Worm (Caenorhabditis elegans): Measurements from ENCODE around the gene T26H5.4.

The T26H5.4 gene

DNA sequence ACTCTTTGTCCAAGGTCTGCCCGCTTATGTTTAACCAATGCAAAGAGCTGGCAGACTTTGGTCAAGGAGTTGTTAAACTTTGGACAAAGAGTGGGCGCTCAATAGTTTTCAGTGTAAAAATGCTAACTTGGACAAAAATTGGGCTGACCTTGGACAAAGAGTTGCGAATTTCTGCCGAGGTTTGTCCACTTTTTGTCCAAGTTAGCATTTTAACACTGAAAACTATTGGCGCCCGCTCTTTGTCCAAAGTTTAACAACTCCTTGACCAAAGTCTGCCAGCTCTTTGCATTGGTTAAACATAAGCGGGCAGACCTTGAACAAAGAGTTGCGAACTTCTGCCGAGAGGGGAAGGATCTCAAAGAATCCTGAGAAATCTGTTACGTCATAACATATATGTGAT, 14.8 kb downstream of the T26H5.4 start:
- TF ChIP-seq madf-8 (GFP tag; conservative IDR thresholded peaks at IDR 0.05) = peak; percentile 38; the same call in 1 of the 2 replicates
- TF ChIP-seq hsf-1 (GFP tag; IDR thresholded peaks at IDR 0.05) = peak; percentile 35; the same call in 1 of the 2 replicates
- peak; percentile 72; the same call in 1 of the 2 replicates for TF ChIP-seq egl-18 (GFP tag; IDR thresholded peaks at IDR 0.05)
- peak; percentile 18; the same call in 1 of the 2 replicates for TF ChIP-seq aptf-2 (GFP tag; conservative IDR thresholded peaks at IDR 0.05)
- TF ChIP-seq cebp-2 (GFP tag; IDR thresholded peaks at IDR 0.05) = 0 out of 2 replicates have a peak, but pooled peaks have one; percentile 57
- peak; percentile 88; the same call in 1 of the 2 replicates for TF ChIP-seq nhr-120 (GFP tag; IDR thresholded peaks at IDR 0.05)

ce11 chrV:15432457-15432856, 16.0 kb downstream of the T26H5.4 start, which contains the start of gene T26H5.8:
T26H5.8 (minus strand) TSS chrV:15432726.
- TF ChIP-seq aptf-2 (GFP tag; conservative IDR thresholded peaks at IDR 0.05) (no peak), F10E7.11 (tag; optimal IDR thresholded peaks at IDR 0.05) (no peak), egl-18 (GFP tag; IDR thresholded peaks at IDR 0.05) (no peak), ccch-3 (GFP tag; optimal IDR thresholded peaks at IDR 0.05) (no peak), bed-2 (GFP tag; IDR thresholded peaks at IDR 0.05) (no peak), mes-4 (tag; optimal IDR thresholded peaks at IDR 0.05) (no peak), cebp-2 (GFP tag; IDR thresholded peaks at IDR 0.05) (no peak), D2030.7 (GFP tag; IDR thresholded peaks at IDR 0.05) (no peak), F23B12.7 (tag; optimal IDR thresholded peaks at IDR 0.05; ENCODE audit: insufficient read depth) (no peak), ztf-26 (tag; optimal IDR thresholded peaks at IDR 0.05) (no peak), tlf-1 (GFP tag; optimal IDR thresholded peaks at IDR 0.05) (no peak), gei-17 (GFP tag; optimal IDR thresholded peaks at IDR 0.05) (no peak), sea-2 (GFP tag; IDR thresholded peaks at IDR 0.05) (no peak), attf-5 (GFP tag; optimal IDR thresholded peaks at IDR 0.05) (no peak), F39B2.1 (GFP tag; IDR thresholded peaks at IDR 0.05) (no peak)

DNA sequence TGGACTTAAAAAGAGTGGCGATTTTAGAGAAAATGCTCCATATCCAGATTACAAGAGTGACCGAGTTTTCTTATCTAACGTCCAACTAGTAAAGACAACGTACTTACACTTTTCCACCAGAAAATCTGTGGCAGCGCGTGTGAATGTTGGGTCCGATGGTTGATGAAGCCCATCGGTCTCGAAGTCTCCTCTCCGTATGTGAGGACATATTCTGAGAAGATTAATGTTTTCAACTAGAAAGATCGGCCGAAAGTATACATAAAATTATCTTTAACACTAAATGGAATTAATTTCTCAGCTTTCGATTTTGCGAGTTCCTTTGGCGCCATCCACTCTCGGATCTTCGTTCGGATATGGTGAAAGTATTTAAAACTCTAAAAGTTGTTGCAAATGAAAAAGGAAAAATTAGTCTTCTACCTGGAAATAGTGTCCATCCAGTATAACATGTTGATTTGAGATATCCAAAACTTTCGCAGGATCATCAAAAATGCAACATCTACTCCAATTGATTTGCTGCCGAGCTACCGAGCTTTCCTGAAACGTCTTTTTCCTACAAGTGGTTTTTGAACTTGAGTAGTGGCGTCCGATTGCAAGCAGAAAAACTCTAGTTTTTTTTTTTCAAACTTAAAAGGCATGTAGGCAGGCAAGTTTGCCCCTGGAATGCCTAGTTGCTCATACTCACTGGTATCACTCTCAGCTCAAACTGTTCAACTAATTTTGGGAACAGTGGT, 17.0 kb downstream of the T26H5.4 start:
- TF ChIP-seq Y53F4B.3 (GFP tag; IDR thresholded peaks at IDR 0.05) = no peak
- no peak for TF ChIP-seq chd-7 (tag; optimal IDR thresholded peaks at IDR 0.05)
- TF ChIP-seq snpc-1.1 (tag; optimal IDR thresholded peaks at IDR 0.05; ENCODE audit: insufficient read depth) = no peak
- no peak for TF ChIP-seq madf-10 (tag; optimal IDR thresholded peaks at IDR 0.05)
- no peak for TF ChIP-seq lir-1 (GFP tag; conservative IDR thresholded peaks at IDR 0.05)
- TF ChIP-seq F37B4.10 (GFP tag; IDR thresholded peaks at IDR 0.05) = no peak
- no peak for TF ChIP-seq ama-1 (optimal IDR thresholded peaks at IDR 0.05)
- no peak for TF ChIP-seq ama-1 (GFP tag; optimal IDR thresholded peaks at IDR 0.05)
- no peak for TF ChIP-seq hmg-20 (GFP tag; IDR thresholded peaks at IDR 0.05)
- no peak for TF ChIP-seq nhr-90 (tag; optimal IDR thresholded peaks at IDR 0.05)
- TF ChIP-seq mes-4 (tag; optimal IDR thresholded peaks at IDR 0.05) = no peak
- 0 out of 2 replicates have a peak, but pooled peaks have one; percentile 66 for TF ChIP-seq lag-1 (GFP tag; IDR thresholded peaks at IDR 0.05)
- TF ChIP-seq B0261.1 (tag; optimal IDR thresholded peaks at IDR 0.05) = no peak
- TF ChIP-seq F33H1.4 (GFP tag; IDR thresholded peaks at IDR 0.05) = no peak
- TF ChIP-seq let-526 (GFP tag; IDR thresholded peaks at IDR 0.05) = no peak
- TF ChIP-seq pbrm-1 (GFP tag; IDR thresholded peaks at IDR 0.05) = no peak
- TF ChIP-seq ztf-3 (GFP tag; optimal IDR thresholded peaks at IDR 0.05) = no peak
- 0 out of 2 replicates have a peak, but pooled peaks have one; percentile 14 for TF ChIP-seq attf-3 (GFP tag; conservative IDR thresholded peaks at IDR 0.05)
- no peak for TF ChIP-seq C17E4.6 (GFP tag; IDR thresholded peaks at IDR 0.05)
- no peak for TF ChIP-seq ceh-27 (GFP tag; optimal IDR thresholded peaks at IDR 0.05)
- no peak for TF ChIP-seq attf-5 (GFP tag; optimal IDR thresholded peaks at IDR 0.05)
- no peak for TF ChIP-seq somi-1 (GFP tag; optimal IDR thresholded peaks at IDR 0.05)
- no peak for TF ChIP-seq die-1 (tag; optimal IDR thresholded peaks at IDR 0.05)
- no peak for TF ChIP-seq F22D6.2 (tag; optimal IDR thresholded peaks at IDR 0.05)
- no peak for TF ChIP-seq ztf-22 (GFP tag; optimal IDR thresholded peaks at IDR 0.05)
- no peak for TF ChIP-seq B0035.1 (tag; optimal IDR thresholded peaks at IDR 0.05)
- no peak for TF ChIP-seq Y79H2A.3 (GFP tag; conservative IDR thresholded peaks at IDR 0.05)
- TF ChIP-seq lsy-27 (tag; optimal IDR thresholded peaks at IDR 0.05; ENCODE audit: borderline replicate concordance, insufficient read depth) = no peak
- TF ChIP-seq hlh-12 (tag; optimal IDR thresholded peaks at IDR 0.05) = no peak
